Worm (Caenorhabditis elegans): ENCODE results near the gene pals-23.

Gene pals-23

ce11 chrIII:175733-176132 lies 51.2 kb downstream of the pals-23 start, which contains the start of gene clec-148:
Gene clec-148 (minus strand): TSS chrIII:175833.
- TF ChIP-seq pha-4 (tag; optimal IDR thresholded peaks at IDR 0.05) = no peak
- no peak for TF ChIP-seq blmp-1 (tag; optimal IDR thresholded peaks at IDR 0.05)
- no peak for TF ChIP-seq snpc-4 (tag; optimal IDR thresholded peaks at IDR 0.05)
- TF ChIP-seq lin-32 (GFP tag; optimal IDR thresholded peaks at IDR 0.05) = no peak
- no peak for TF ChIP-seq flh-1 (GFP tag; optimal IDR thresholded peaks at IDR 0.05)
- no peak for TF ChIP-seq unc-120 (tag; optimal IDR thresholded peaks at IDR 0.05; ENCODE audit: poor library complexity, severe bottlenecking)
- no peak for TF ChIP-seq bed-3 (GFP tag; optimal IDR thresholded peaks at IDR 0.05)
- TF ChIP-seq unc-39 (tag; optimal IDR thresholded peaks at IDR 0.05) = no peak
- no peak for TF ChIP-seq unc-62 (GFP tag; optimal IDR thresholded peaks at IDR 0.05)
- no peak for TF ChIP-seq nhr-2 (tag; optimal IDR thresholded peaks at IDR 0.05)
- no peak for TF ChIP-seq elt-3 (tag; optimal IDR thresholded peaks at IDR 0.05)
- TF ChIP-seq ceh-83 (GFP tag; optimal IDR thresholded peaks at IDR 0.05) = no peak
- TF ChIP-seq mep-1 (tag; optimal IDR thresholded peaks at IDR 0.05) = no peak
- TF ChIP-seq hlh-1 (tag; optimal IDR thresholded peaks at IDR 0.05) = no peak
- TF ChIP-seq ham-2 (GFP tag; optimal IDR thresholded peaks at IDR 0.05) = no peak
- TF ChIP-seq ces-1 (GFP tag; optimal IDR thresholded peaks at IDR 0.05) = no peak
- no peak for TF ChIP-seq M03D4.4 (tag; optimal IDR thresholded peaks at IDR 0.05)
